Fruit fly (Drosophila melanogaster): ENCODE data around the gene Gmd.

The Gmd gene

dm6 chr2L:4981278-4981966, 4.6 kb upstream of the Gmd start, which contains the start of the genes CG8892 and CG34126 (continued):
- TF ChIP-seq Sry-δ (GFP tag; optimal IDR thresholded peaks at IDR 0.05) (peak; percentile 73), Adf1 (GFP tag; IDR thresholded peaks at IDR 0.05) (peak; percentile 80), chif (GFP tag; optimal IDR thresholded peaks at IDR 0.05) (peak; percentile 97), CG7372 (GFP tag; IDR thresholded peaks at IDR 0.05) (peak; percentile 97), dimm (GFP tag; IDR thresholded peaks at IDR 0.05) (peak; percentile 82), emc (GFP tag; optimal IDR thresholded peaks at IDR 0.05) (peak; percentile 93), Trl (optimal IDR thresholded peaks at IDR 0.05) (peak in 1 of 2 experiments; percentile 5), Trl (GFP tag; optimal IDR thresholded peaks at IDR 0.05) (peak; percentile 98), CG31441 (GFP tag; IDR thresholded peaks at IDR 0.05) (peak; percentile 96), CG7745 (tag; optimal IDR thresholded peaks at IDR 0.05) (no peak), CG33213 (GFP tag; optimal IDR thresholded peaks at IDR 0.05) (peak; percentile 87), Ets97D (GFP tag; optimal IDR thresholded peaks at IDR 0.05) (peak; percentile 92), gro (GFP tag; optimal IDR thresholded peaks at IDR 0.05) (peak; percentile 95), nmo (GFP tag; optimal IDR thresholded peaks at IDR 0.05) (peak; percentile 98), Jarid2 (GFP tag; optimal IDR thresholded peaks at IDR 0.05) (peak; percentile 88), Bgb (GFP tag; IDR thresholded peaks at IDR 0.05; ENCODE audit: partially characterized antibody) (peak; percentile 45; the same call in 1 of the 2 replicates), Dll (GFP tag; IDR thresholded peaks at IDR 0.05; ENCODE audit: partially characterized antibody) (peak; percentile 53; the same call in 1 of the 4 replicates), trem (tag; optimal IDR thresholded peaks at IDR 0.05) (peak; percentile 93), CoRest (tag; optimal IDR thresholded peaks at IDR 0.05) (peak; percentile 99), Oaz (GFP tag; IDR thresholded peaks at IDR 0.05) (peak; percentile 90), Atf-2 (GFP tag; optimal IDR thresholded peaks at IDR 0.05) (peak; percentile 94), gt (GFP tag; IDR thresholded peaks at IDR 0.05) (peak; percentile 94), CG11247 (GFP tag; IDR thresholded peaks at IDR 0.05) (peak; percentile 96), CG5953 (GFP tag; IDR thresholded peaks at IDR 0.05) (peak; percentile 85), Optix (GFP tag; IDR thresholded peaks at IDR 0.05) (peak; percentile 92), bsh (GFP tag; optimal IDR thresholded peaks at IDR 0.05) (peak; percentile 75 to 94), D19B (GFP tag; optimal IDR thresholded peaks at IDR 0.05) (peak; percentile 91), unpg (GFP tag; optimal IDR thresholded peaks at IDR 0.05) (peak; percentile 94), Hr51 (GFP tag; optimal IDR thresholded peaks at IDR 0.05) (peak; percentile 95 to 98), Kr (GFP tag; optimal IDR thresholded peaks at IDR 0.05) (peak; percentile 61), cas (GFP tag; IDR thresholded peaks at IDR 0.05) (peak; percentile 90), CG33557 (GFP tag; optimal IDR thresholded peaks at IDR 0.05) (peak; percentile 97), CG12769 (tag; optimal IDR thresholded peaks at IDR 0.05) (no peak), CG5180 (GFP tag; optimal IDR thresholded peaks at IDR 0.05) (peak; percentile 86), CG3281 (GFP tag; optimal IDR thresholded peaks at IDR 0.05) (peak; percentile 97), sima (GFP tag; optimal IDR thresholded peaks at IDR 0.05) (peak; percentile 83), tap (tag; optimal IDR thresholded peaks at IDR 0.05) (peak; percentile 89), ab (GFP tag; optimal IDR thresholded peaks at IDR 0.05) (peak; percentile 96), crol (GFP tag; IDR thresholded peaks at IDR 0.05) (no peak), CG12104 (GFP tag; optimal IDR thresholded peaks at IDR 0.05) (peak; percentile 96), CrebB (tag; optimal IDR thresholded peaks at IDR 0.05) (peak; percentile 92), CG13624 (GFP tag; optimal IDR thresholded peaks at IDR 0.05) (peak; percentile 96), CG10654 (GFP tag; optimal IDR thresholded peaks at IDR 0.05) (peak; percentile 98), CG14050 (GFP tag; IDR thresholded peaks at IDR 0.05) (peak; percentile 89), CG8388 (GFP tag; optimal IDR thresholded peaks at IDR 0.05) (peak; percentile 93), CG7786 (GFP tag; optimal IDR thresholded peaks at IDR 0.05) (peak; percentile 96), chn (GFP tag; optimal IDR thresholded peaks at IDR 0.05) (peak; percentile 98), Lim3 (GFP tag; IDR thresholded peaks at IDR 0.05) (peak; percentile 83), Ets65A (GFP tag) (peak; percentile 100), dpn (GFP tag; optimal IDR thresholded peaks at IDR 0.05) (peak; percentile 98)

All from whole organism, embryonic.